Worm (Caenorhabditis elegans): Measurements from ENCODE around the gene clec-38.

DNA sequence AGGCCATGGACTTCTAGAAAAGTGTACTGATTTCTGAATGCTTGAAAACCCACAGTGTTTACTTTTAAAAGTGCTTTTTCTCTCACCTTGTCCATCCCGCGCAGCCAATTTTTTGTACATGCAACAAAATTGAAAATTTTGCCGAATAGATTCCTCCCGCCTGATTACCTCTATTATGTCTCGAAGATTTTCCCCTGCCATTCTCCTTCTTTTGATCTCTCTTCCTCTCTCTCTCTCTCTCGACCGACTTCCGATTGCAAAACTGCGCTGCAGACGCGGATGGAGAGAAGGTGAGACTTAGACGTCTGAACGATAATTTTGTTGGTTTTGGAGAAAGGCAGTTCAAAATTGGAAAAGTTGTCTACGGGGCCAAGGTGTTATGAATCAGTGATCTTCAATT is 39.0 kb upstream of the clec-38 start:
- TF ChIP-seq lsy-27 (tag; optimal IDR thresholded peaks at IDR 0.05; ENCODE audit: borderline replicate concordance, insufficient read depth) = no peak
- TF ChIP-seq hmg-1.2 (GFP tag; IDR thresholded peaks at IDR 0.05) = no peak
- TF ChIP-seq ets-4 (GFP tag; optimal IDR thresholded peaks at IDR 0.05) = no peak
- no peak for TF ChIP-seq ama-1 (optimal IDR thresholded peaks at IDR 0.05)
- TF ChIP-seq ama-1 (GFP tag; optimal IDR thresholded peaks at IDR 0.05) = no peak
- TF ChIP-seq fkh-3 (tag; optimal IDR thresholded peaks at IDR 0.05) = no peak
- TF ChIP-seq unc-62 (GFP tag; optimal IDR thresholded peaks at IDR 0.05) = no peak
- TF ChIP-seq ztf-6 (GFP tag; IDR thresholded peaks at IDR 0.05) = no peak
- TF ChIP-seq aptf-3 (GFP tag; IDR thresholded peaks at IDR 0.05) = no peak
